Worm (Caenorhabditis elegans): ENCODE data around the gene mpst-3.

Gene mpst-3

ce11 chrV:14930168-14930567 lies 34.7 kb downstream of the mpst-3 start:
- no peak for TF ChIP-seq grh-1 (GFP tag; IDR thresholded peaks at IDR 0.05)
- TF ChIP-seq lin-35 (GFP tag; optimal IDR thresholded peaks at IDR 0.05), result no peak
- TF ChIP-seq elt-2 (tag; optimal IDR thresholded peaks at IDR 0.05), result no peak
- TF ChIP-seq C34B4.2 (tag; optimal IDR thresholded peaks at IDR 0.05), result no peak
- TF ChIP-seq fkh-10 (GFP tag; optimal IDR thresholded peaks at IDR 0.05), result peak; percentile 50
- no peak for TF ChIP-seq nhr-85 (tag)
- peak in 1 of 3 experiments; percentile 23 for TF ChIP-seq ceh-82 (tag; optimal IDR thresholded peaks at IDR 0.05)
- no peak for TF ChIP-seq pag-3 (tag; optimal IDR thresholded peaks at IDR 0.05; ENCODE audit: borderline replicate concordance, insufficient read depth)
- no peak for TF ChIP-seq ceh-90 (tag; optimal IDR thresholded peaks at IDR 0.05)
- TF ChIP-seq dsc-1 (tag; optimal IDR thresholded peaks at IDR 0.05), result peak; percentile 8
- peak in 1 of 2 experiments; percentile 15 for TF ChIP-seq efl-1 (optimal IDR thresholded peaks at IDR 0.05)
- peak; percentile 1 to 60 for TF ChIP-seq efl-1 (GFP tag; optimal IDR thresholded peaks at IDR 0.05 in 1 of 2)
- no peak for TF ChIP-seq xbp-1 (tag; optimal IDR thresholded peaks at IDR 0.05)
- TF ChIP-seq nhr-12 (tag; optimal IDR thresholded peaks at IDR 0.05), result no peak
- TF ChIP-seq sup-37 (GFP tag; optimal IDR thresholded peaks at IDR 0.05), result no peak
- peak in 1 of 2 experiments; percentile 49 for TF ChIP-seq lsy-2 (tag; optimal IDR thresholded peaks at IDR 0.05)
- no peak for TF ChIP-seq C16A3.4 (tag; optimal IDR thresholded peaks at IDR 0.05)
- TF ChIP-seq fkh-8 (tag; optimal IDR thresholded peaks at IDR 0.05), result no peak
- TF ChIP-seq mep-1 (tag; optimal IDR thresholded peaks at IDR 0.05), result peak; percentile 41
- peak in 1 of 3 experiments; percentile 7 for TF ChIP-seq dpl-1 (GFP tag; optimal IDR thresholded peaks at IDR 0.05)
- TF ChIP-seq egl-27 (tag; optimal IDR thresholded peaks at IDR 0.05), result no peak
- TF ChIP-seq fos-1 (tag; optimal IDR thresholded peaks at IDR 0.05), result no peak
- no peak for TF ChIP-seq nhr-28 (tag; optimal IDR thresholded peaks at IDR 0.05)
- peak; percentile 86 for TF ChIP-seq lin-14 (GFP tag; optimal IDR thresholded peaks at IDR 0.05)

ce11 chrV:14933450-14934218 lies 38.2 kb downstream of the mpst-3 start:
- no peak for TF ChIP-seq nhr-20 (tag; optimal IDR thresholded peaks at IDR 0.05)
- no peak for TF ChIP-seq unc-86 (tag; optimal IDR thresholded peaks at IDR 0.05)
- TF ChIP-seq dsc-1 (tag; optimal IDR thresholded peaks at IDR 0.05), result peak; percentile 10
- peak; percentile 6 for TF ChIP-seq pax-3 (tag; optimal IDR thresholded peaks at IDR 0.05)
- TF ChIP-seq F16B12.6 (tag; optimal IDR thresholded peaks at IDR 0.05), result no peak
- peak; percentile 24 for TF ChIP-seq lin-14 (GFP tag; optimal IDR thresholded peaks at IDR 0.05)
- no peak for TF ChIP-seq elt-3 (tag; optimal IDR thresholded peaks at IDR 0.05)
- TF ChIP-seq unc-30 (tag; optimal IDR thresholded peaks at IDR 0.05), result no peak
- TF ChIP-seq tbx-2 (tag; optimal IDR thresholded peaks at IDR 0.05), result no peak
- no peak for TF ChIP-seq sup-37 (GFP tag; optimal IDR thresholded peaks at IDR 0.05)
- no peak for TF ChIP-seq ceh-63 (GFP tag; optimal IDR thresholded peaks at IDR 0.05)

DNA sequence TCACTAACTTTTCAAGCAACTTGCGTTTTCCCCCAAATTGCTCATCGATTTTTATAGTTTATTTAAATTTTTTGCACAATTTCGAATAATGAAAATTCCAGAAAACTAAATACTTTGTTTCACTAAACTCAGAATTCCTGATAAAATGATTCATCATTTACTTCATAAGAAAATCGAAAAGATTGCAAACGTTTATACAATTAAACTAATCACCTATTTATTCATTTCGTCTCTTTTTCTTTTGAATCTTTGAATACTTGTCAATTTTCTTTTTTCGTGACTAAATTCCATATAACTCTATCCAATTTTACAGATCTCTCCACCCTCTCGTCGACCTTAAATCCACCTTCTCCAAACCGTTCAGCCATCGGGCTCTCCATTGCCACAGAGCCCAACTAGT lies 41.1 kb downstream of the mpst-3 start, which contains the start of gene C30G7.2:
Gene C30G7.2, plus strand, starts transcription at position 301 of the 400 bp plus-strand sequence.
- no peak for TF ChIP-seq lir-3 (tag; optimal IDR thresholded peaks at IDR 0.05; ENCODE audit: poor library complexity)
- no peak for TF ChIP-seq nhr-20 (tag; optimal IDR thresholded peaks at IDR 0.05)
- no peak for TF ChIP-seq pqm-1 (tag; optimal IDR thresholded peaks at IDR 0.05)
- no peak for TF ChIP-seq swsn-7 (tag; optimal IDR thresholded peaks at IDR 0.05)
- no peak for TF ChIP-seq nhr-12 (tag; optimal IDR thresholded peaks at IDR 0.05)
- TF ChIP-seq ceh-88 (GFP tag; IDR thresholded peaks at IDR 0.05), result no peak
- no peak for TF ChIP-seq mep-1 (tag; optimal IDR thresholded peaks at IDR 0.05)
- TF ChIP-seq lin-35 (GFP tag; optimal IDR thresholded peaks at IDR 0.05), result no peak
- TF ChIP-seq aly-2 (tag; optimal IDR thresholded peaks at IDR 0.05), result no peak
- TF ChIP-seq zip-4 (GFP tag; optimal IDR thresholded peaks at IDR 0.05), result no peak
- no peak for TF ChIP-seq ama-1 (optimal IDR thresholded peaks at IDR 0.05)
- no peak for TF ChIP-seq nhr-90 (tag; optimal IDR thresholded peaks at IDR 0.05; ENCODE audit: poor library complexity)
- TF ChIP-seq lin-39 (tag; optimal IDR thresholded peaks at IDR 0.05), result no peak
- no peak for TF ChIP-seq hpl-2 (GFP tag; optimal IDR thresholded peaks at IDR 0.05)
- TF ChIP-seq fkh-10 (GFP tag; optimal IDR thresholded peaks at IDR 0.05), result no peak
- no peak for TF ChIP-seq dsc-1 (tag; optimal IDR thresholded peaks at IDR 0.05)
- no peak for TF ChIP-seq sptf-1 (tag; optimal IDR thresholded peaks at IDR 0.05)
- TF ChIP-seq nhr-84 (tag; optimal IDR thresholded peaks at IDR 0.05), result no peak
